Fruit fly (Drosophila melanogaster): ENCODE data around the gene Grip.

Grip gene

DNA sequence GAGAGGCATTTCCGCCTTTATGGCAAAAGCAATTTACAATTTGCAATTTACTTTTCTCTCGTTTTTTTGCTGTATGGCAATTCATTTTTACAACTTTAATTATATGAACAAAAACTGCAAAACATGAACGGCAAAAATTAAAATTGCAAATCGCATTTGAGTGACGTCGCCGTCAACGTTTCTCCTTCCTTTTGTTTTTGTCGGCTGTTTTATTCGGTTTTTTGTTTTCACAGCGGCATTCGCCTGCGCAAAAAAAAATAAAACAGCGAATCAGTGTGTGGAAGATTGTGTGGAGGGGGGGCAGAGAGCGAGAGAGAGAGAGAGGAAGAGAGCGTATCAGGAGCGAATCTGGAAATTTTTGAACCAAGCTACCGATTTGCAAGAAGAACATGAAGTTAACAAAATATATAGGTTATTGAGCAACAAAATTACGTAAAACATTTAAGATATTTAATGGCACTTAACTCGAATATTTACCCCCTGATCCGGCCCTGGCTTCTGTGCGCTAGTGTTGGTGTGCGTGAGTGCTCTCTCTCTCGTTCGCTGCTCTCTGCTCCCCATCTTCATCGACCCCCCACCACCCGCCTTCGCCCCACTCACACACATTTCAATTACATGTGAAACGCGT is 47.5 kb upstream of the Grip start (continued):
- TF ChIP-seq Dek (tag; optimal IDR thresholded peaks at IDR 0.05) (peak; percentile 99), Ptx1 (GFP tag; IDR thresholded peaks at IDR 0.05) (peak; percentile 100), CG6689 (GFP tag; IDR thresholded peaks at IDR 0.05) (peak; percentile 99), CG3065 (GFP tag; optimal IDR thresholded peaks at IDR 0.05) (peak; percentile 96), CG15601 (tag; optimal IDR thresholded peaks at IDR 0.05) (peak; percentile 96), CG13624 (GFP tag; optimal IDR thresholded peaks at IDR 0.05) (peak; percentile 99), CG30403 (GFP tag; optimal IDR thresholded peaks at IDR 0.05) (peak; percentile 99), CG4730 (GFP tag; IDR thresholded peaks at IDR 0.05) (peak; percentile 99), Elba2 (GFP tag; optimal IDR thresholded peaks at IDR 0.05) (peak; percentile 79), Poxn (GFP tag; IDR thresholded peaks at IDR 0.05) (peak; percentile 98), pum (GFP tag; optimal IDR thresholded peaks at IDR 0.05) (peak; percentile 99), ken (GFP tag; IDR thresholded peaks at IDR 0.05) (peak; percentile 100), CG16863 (GFP tag; optimal IDR thresholded peaks at IDR 0.05) (peak; percentile 99), trh (GFP tag; optimal IDR thresholded peaks at IDR 0.05) (peak; percentile 97), CG3995 (GFP tag; optimal IDR thresholded peaks at IDR 0.05) (peak; percentile 84), lab (GFP tag; optimal IDR thresholded peaks at IDR 0.05) (peak; percentile 100), Asciz (GFP tag; optimal IDR thresholded peaks at IDR 0.05) (peak; percentile 98), CG3726 (GFP tag; IDR thresholded peaks at IDR 0.05) (peak; percentile 100), chm (GFP tag; IDR thresholded peaks at IDR 0.05) (peak; percentile 99), CG11093 (GFP tag; IDR thresholded peaks at IDR 0.05) (peak; percentile 99), Ada2b (GFP tag; IDR thresholded peaks at IDR 0.05) (peak; percentile 100), exex (tag; optimal IDR thresholded peaks at IDR 0.05) (peak; percentile 93), Xrp1 (GFP tag; IDR thresholded peaks at IDR 0.05) (peak; percentile 99), CG7928 (GFP tag; optimal IDR thresholded peaks at IDR 0.05) (peak; percentile 84), otp (GFP tag; IDR thresholded peaks at IDR 0.05) (peak; percentile 99), unc-4 (GFP tag; IDR thresholded peaks at IDR 0.05; ENCODE audit: partially characterized antibody) (peak; percentile 61), CG7556 (GFP tag; optimal IDR thresholded peaks at IDR 0.05) (peak; percentile 98), CG2889 (GFP tag; IDR thresholded peaks at IDR 0.05) (peak; percentile 99), PHDP (tag; optimal IDR thresholded peaks at IDR 0.05) (peak; percentile 98), CG4424 (GFP tag; optimal IDR thresholded peaks at IDR 0.05) (peak; percentile 99), CG9437 (GFP tag; optimal IDR thresholded peaks at IDR 0.05) (peak; percentile 91), CG12659 (GFP tag; optimal IDR thresholded peaks at IDR 0.05) (peak; percentile 99), CG2116 (GFP tag; optimal IDR thresholded peaks at IDR 0.05) (peak; percentile 84), CG1233 (GFP tag; optimal IDR thresholded peaks at IDR 0.05) (peak; percentile 98), CG12769 (tag; optimal IDR thresholded peaks at IDR 0.05) (peak; percentile 100), nerfin-1 (tag; optimal IDR thresholded peaks at IDR 0.05) (peak; percentile 96), CG5245 (GFP tag; optimal IDR thresholded peaks at IDR 0.05) (peak; percentile 99), Mes4 (GFP tag; optimal IDR thresholded peaks at IDR 0.05) (peak; percentile 97), HmgZ (tag; optimal IDR thresholded peaks at IDR 0.05) (peak; percentile 99), Hmr (GFP tag; optimal IDR thresholded peaks at IDR 0.05) (peak; percentile 99), Sox100B (GFP tag; optimal IDR thresholded peaks at IDR 0.05) (peak; percentile 95), fd96Cb (tag; optimal IDR thresholded peaks at IDR 0.05) (peak; percentile 99), Antp (GFP tag; optimal IDR thresholded peaks at IDR 0.05) (peak; percentile 99), wek (GFP tag; optimal IDR thresholded peaks at IDR 0.05) (peak; percentile 93), CG15269 (tag; optimal IDR thresholded peaks at IDR 0.05) (peak; percentile 99), CG14441 (GFP tag; IDR thresholded peaks at IDR 0.05) (peak; percentile 100), Dfd (GFP tag; optimal IDR thresholded peaks at IDR 0.05) (peak in 1 of 2 experiments; percentile 54), Max (GFP tag; optimal IDR thresholded peaks at IDR 0.05) (peak; percentile 97), CG7745 (tag; optimal IDR thresholded peaks at IDR 0.05) (peak; percentile 67), Mrtf (GFP tag; IDR thresholded peaks at IDR 0.05) (peak; percentile 99)
